Worm (Caenorhabditis elegans): Measurements from ENCODE around the gene F56D6.19.
A peak's percentile ranks its signal among the peaks of the same experiment; 100 is the strongest.
"Not testable (repeated sequence)": the region's sequence is repeated elsewhere in the genome, so short reads cannot be mapped to it uniquely, and the experiment has no call there.

Gene F56D6.19

ce11 chrIV:3921898-3922297 lies 7.3 kb downstream of the F56D6.19 start, which contains the start of gene clec-67 (continued):
- TF ChIP-seq lin-13 (GFP tag; optimal IDR thresholded peaks at IDR 0.05): no peak
- no peak for TF ChIP-seq zag-1 (tag; optimal IDR thresholded peaks at IDR 0.05)
- TF ChIP-seq lin-38 (GFP tag; IDR thresholded peaks at IDR 0.05): no peak
- no peak for TF ChIP-seq vab-7 (GFP tag; IDR thresholded peaks at IDR 0.05)
- no peak for TF ChIP-seq rbr-2 (tag; optimal IDR thresholded peaks at IDR 0.05)
- TF ChIP-seq ZK337.2 (GFP tag; IDR thresholded peaks at IDR 0.05): no peak
- TF ChIP-seq aha-1 (tag): no peak

ce11 chrIV:3926117-3926516 lies 11.6 kb downstream of the F56D6.19 start, which contains the start of gene clec-68:
TSS of gene clec-68 (plus strand) at chrIV:3926417.
- TF ChIP-seq pha-4 (GFP tag; IDR thresholded peaks at IDR 0.05) (no peak), pha-4 (tag; optimal IDR thresholded peaks at IDR 0.05) (no peak), mxl-2 (GFP tag; conservative IDR thresholded peaks at IDR 0.05) (no peak), ceh-32 (tag; optimal IDR thresholded peaks at IDR 0.05; ENCODE audit: poor library complexity) (no peak), mep-1 (tag; optimal IDR thresholded peaks at IDR 0.05) (no peak), Y48G9A.11 (GFP tag; IDR thresholded peaks at IDR 0.05) (no peak), dmd-6 (GFP tag; IDR thresholded peaks at IDR 0.05) (no peak), mes-2 (tag; optimal IDR thresholded peaks at IDR 0.05; ENCODE audit: poor library complexity, severe bottlenecking) (no peak), sdz-12 (GFP tag; optimal IDR thresholded peaks at IDR 0.05) (no peak), aha-1 (tag) (no peak)

ce11 chrIV:3932408-3932807 lies 17.8 kb downstream of the F56D6.19 start, which contains the start of gene clec-70:
TSS of gene clec-70 (plus strand) at chrIV:3932708.
- not testable (repeated sequence) for TF ChIP-seq egl-27 (tag; optimal IDR thresholded peaks at IDR 0.05); lin-15B (tag; optimal IDR thresholded peaks at IDR 0.05); mxl-3 (GFP tag; optimal IDR thresholded peaks at IDR 0.05)

ce11 chrIV:3937097-3937496 lies 22.5 kb downstream of the F56D6.19 start, which contains the start of gene clec-71:
TSS of gene clec-71 (plus strand) at chrIV:3937458.
- no peak for TF ChIP-seq daf-8 (GFP tag; IDR thresholded peaks at IDR 0.05)
- TF ChIP-seq aha-1 (tag): peak; percentile 57
- TF ChIP-seq unc-62 (GFP tag; optimal IDR thresholded peaks at IDR 0.05 in 1 of 2): peak in 1 of 2 experiments; percentile 55
- no peak for TF ChIP-seq unc-62 (tag; optimal IDR thresholded peaks at IDR 0.05)

ce11 chrIV:3941658-3942328 lies 27.2 kb downstream of the F56D6.19 start, which contains the start of gene clec-174:
TSS of gene clec-174 (minus strand) at chrIV:3941708.
- TF ChIP-seq hlh-30 (tag; optimal IDR thresholded peaks at IDR 0.05; ENCODE audit: insufficient read depth) (no peak), pqm-1 (tag; optimal IDR thresholded peaks at IDR 0.05) (peak; percentile 6), dpl-1 (GFP tag; optimal IDR thresholded peaks at IDR 0.05) (no peak), jun-1 (tag; optimal IDR thresholded peaks at IDR 0.05) (no peak), T20F7.1 (GFP tag; optimal IDR thresholded peaks at IDR 0.05) (no peak), nhr-41 (GFP tag; IDR thresholded peaks at IDR 0.05) (no peak), aha-1 (tag) (peak; percentile 87), nhr-76 (tag; optimal IDR thresholded peaks at IDR 0.05) (no peak), unc-62 (GFP tag; optimal IDR thresholded peaks at IDR 0.05 in 1 of 2) (peak in 1 of 2 experiments; percentile 35), unc-62 (tag; optimal IDR thresholded peaks at IDR 0.05) (no peak), nhr-102 (tag; optimal IDR thresholded peaks at IDR 0.05) (no peak), zip-2 (tag; optimal IDR thresholded peaks at IDR 0.05) (no peak), nhr-111 (GFP tag; optimal IDR thresholded peaks at IDR 0.05) (no peak), Y48G9A.11 (GFP tag; IDR thresholded peaks at IDR 0.05) (no peak), nhr-28 (tag; optimal IDR thresholded peaks at IDR 0.05) (peak; percentile 87), nhr-77 (tag; optimal IDR thresholded peaks at IDR 0.05) (peak; percentile 54)

All from whole organism, L4 larva.